Worm (Caenorhabditis elegans) whole organism, L3 larva: ENCODE data around the gene nhr-228.

Experiments used
- aly-2 ChIP-seq: fragments of 150-350 bp; optimal IDR thresholded peaks from 2 replicates; lab custom pipeline; 2014; ENCODE audit warnings: missing biosample characterization, missing genetic modification characterization
- ama-1 ChIP-seq: fragments of 150-350 bp; optimal IDR thresholded peaks from 2 replicates; lab custom pipeline; 2018
- ceh-82 ChIP-seq: fragments of 150-350 bp; optimal IDR thresholded peaks from 2 replicates; lab custom pipeline; 2014; ENCODE audit warnings: missing biosample characterization, missing genetic modification characterization
- daf-12 ChIP-seq: fragments of 150-350 bp; optimal IDR thresholded peaks from 2 replicates; lab custom pipeline; 2014; ENCODE audit warnings: missing biosample characterization, missing genetic modification reagents, missing genetic modification characterization
- elt-1 ChIP-seq: fragments of 150-350 bp; optimal IDR thresholded peaks from 2 replicates; lab custom pipeline; 2014; ENCODE audit warnings: missing biosample characterization, missing genetic modification characterization
- fkh-10 ChIP-seq: sonication (generic microtip); optimal IDR thresholded peaks from 2 replicates; lab custom pipeline; 2017; ENCODE audit warnings: missing biosample characterization, missing genetic modification reagents, missing genetic modification characterization
- mdl-1 ChIP-seq: fragments of 150-350 bp; optimal IDR thresholded peaks from 2 replicates; lab custom pipeline; 2014; ENCODE audit warnings: missing biosample characterization, missing genetic modification characterization
- nhr-12 ChIP-seq: fragments of 150-350 bp; optimal IDR thresholded peaks from 2 replicates; lab custom pipeline; 2014; ENCODE audit warnings: missing biosample characterization, missing genetic modification characterization
- nhr-28 ChIP-seq: fragments of 150-350 bp; optimal IDR thresholded peaks from 2 replicates; lab custom pipeline; 2014; ENCODE audit warnings: missing biosample characterization, missing genetic modification characterization
- nhr-43 ChIP-seq: sonication (generic microtip); optimal IDR thresholded peaks from 2 replicates; lab custom pipeline; 2016; ENCODE audit warnings: mild to moderate bottlenecking, missing genetic modification characterization, missing compliant biosample characterization; ENCODE audit not compliant: poor library complexity, severe bottlenecking
- nhr-77 ChIP-seq: fragments of 150-350 bp; optimal IDR thresholded peaks from 2 replicates; lab custom pipeline; 2014; ENCODE audit warnings: missing biosample characterization, missing genetic modification characterization
- pqm-1 ChIP-seq: fragments of 150-350 bp; optimal IDR thresholded peaks from 2 replicates; lab custom pipeline; 2017; ENCODE audit warnings: missing biosample characterization, missing genetic modification characterization, inconsistent platforms
- unc-62 ChIP-seq: fragments of 150-350 bp; sonication (generic microtip); optimal IDR thresholded peaks from 4 replicates; lab custom pipeline; 2014; ENCODE audit warnings: missing biosample characterization, missing genetic modification reagents, missing genetic modification characterization
- ztf-4 ChIP-seq: fragments of 150-350 bp; optimal IDR thresholded peaks from 2 replicates; lab custom pipeline; 2014; ENCODE audit warnings: missing biosample characterization, missing genetic modification characterization

DNA sequence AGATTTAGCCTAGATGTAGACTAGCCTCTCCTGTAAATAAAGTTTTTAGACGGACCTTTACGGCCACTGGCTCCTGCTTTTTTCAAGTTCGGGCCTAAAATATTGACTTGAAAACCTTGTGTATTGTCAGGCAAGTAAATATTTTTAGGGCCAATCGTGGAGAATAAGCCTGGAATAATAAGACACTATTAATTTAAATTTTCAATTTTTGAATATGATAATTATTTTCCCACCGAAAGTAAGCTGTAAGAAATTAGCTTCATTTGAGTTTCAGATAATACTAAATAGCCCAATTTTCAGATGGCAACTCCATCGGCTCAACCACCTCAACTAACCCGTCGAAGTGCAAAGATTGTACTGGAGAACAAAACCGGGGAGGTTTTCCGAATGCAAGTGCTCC, 44.8 kb downstream of the nhr-228 start, which contains the start of gene pud-4:
- no peak for TF ChIP-seq pqm-1 (tag; lab: Kevin White, UChicago)
- no peak for TF ChIP-seq ama-1 (lab: Kevin White, UChicago)
- TF ChIP-seq aly-2 (tag; lab: Kevin White, UChicago): no peak
- no peak for TF ChIP-seq unc-62
- no peak for TF ChIP-seq nhr-12 (tag; lab: Kevin White, UChicago)
- TF ChIP-seq fkh-10 (GFP tag; lab: Kevin White, UChicago): no peak
- no peak for TF ChIP-seq elt-1 (tag; lab: Kevin White, UChicago)
- no peak for TF ChIP-seq ceh-82 (tag; lab: Kevin White, UChicago)
- no peak for TF ChIP-seq daf-12 (tag; lab: Kevin White, UChicago)
- TF ChIP-seq mdl-1: no peak
- TF ChIP-seq nhr-43: no peak
- TF ChIP-seq nhr-77 (tag; lab: Kevin White, UChicago): no peak
- TF ChIP-seq ztf-4 (tag; lab: Kevin White, UChicago): no peak
- TF ChIP-seq nhr-28 (tag; lab: Kevin White, UChicago): no peak
